Fruit fly (Drosophila melanogaster) whole organism, prepupa: Measurements from ENCODE around the gene CG32040.

Experiments
- Blimp-1 ChIP-seq: fragments of 200-800 bp; sonication (Bioruptor generic); optimal IDR thresholded peaks from 3 replicates; lab custom pipeline; 2017; ENCODE audit warnings: missing biosample characterization, missing genetic modification characterization, mild to moderate bottlenecking, moderate library complexity, missing genetic modification reagents
- CG11762 ChIP-seq: fragments of 200-800 bp; sonication (Bioruptor generic); optimal IDR thresholded peaks from 3 replicates; lab custom pipeline; 2016; ENCODE audit warnings: missing biosample characterization, missing genetic modification characterization; ENCODE audit not compliant: insufficient read depth
- CG11902 ChIP-seq: fragments of 200-800 bp; sonication (Bioruptor generic); optimal IDR thresholded peaks from 3 replicates; lab custom pipeline; 2016; ENCODE audit warnings: missing biosample characterization, missing genetic modification characterization
- CG1621 ChIP-seq: fragments of 200-800 bp; sonication (Bioruptor generic); optimal IDR thresholded peaks from 3 replicates; lab custom pipeline; 2018; ENCODE audit warnings: missing biosample characterization, mild to moderate bottlenecking, missing genetic modification characterization
- CG16779 ChIP-seq: fragments of 200-800 bp; sonication (Bioruptor generic); optimal IDR thresholded peaks from 3 replicates; lab custom pipeline; 2017; ENCODE audit warnings: missing biosample characterization, mild to moderate bottlenecking, missing genetic modification characterization
- CG3032 ChIP-seq: fragments of 200-800 bp; optimal IDR thresholded peaks from 2 replicates; lab custom pipeline; 2019; ENCODE audit warnings: missing biosample characterization, mild to moderate bottlenecking, missing genetic modification characterization, moderate library complexity
- CG31627 ChIP-seq: fragments of 200-800 bp; sonication (Bioruptor generic); optimal IDR thresholded peaks from 3 replicates; lab custom pipeline; 2016; ENCODE audit warnings: missing biosample characterization, missing genetic modification characterization
- CG32006 ChIP-seq: fragments of 200-800 bp; sonication (Bioruptor generic); optimal IDR thresholded peaks from 3 replicates; lab custom pipeline; 2017; ENCODE audit warnings: missing biosample characterization, mild to moderate bottlenecking, missing genetic modification characterization
- CG34406 ChIP-seq: fragments of 200-800 bp; sonication (Bioruptor generic); optimal IDR thresholded peaks from 3 replicates; lab custom pipeline; 2016; ENCODE audit warnings: missing biosample characterization, missing genetic modification characterization
- CG3919 ChIP-seq: fragments of 200-800 bp; sonication (Bioruptor generic); optimal IDR thresholded peaks from 3 replicates; lab custom pipeline; 2016; ENCODE audit warnings: missing biosample characterization, missing genetic modification characterization
- CG4318 ChIP-seq: fragments of 200-800 bp; sonication (Bioruptor generic); optimal IDR thresholded peaks from 3 replicates; lab custom pipeline; 2017; ENCODE audit warnings: missing biosample characterization, mild to moderate bottlenecking, missing genetic modification characterization
- CG6163 ChIP-seq: fragments of 200-800 bp; sonication (Bioruptor generic); IDR thresholded peaks from 3 replicates; pipeline ENCODE4 v1.3.6; 2022; ENCODE audit warnings: missing biosample characterization, missing genetic modification characterization
- CG6276 ChIP-seq: fragments of 200-800 bp; sonication (Bioruptor generic); optimal IDR thresholded peaks from 2 replicates; lab custom pipeline; 2017; ENCODE audit warnings: missing biosample characterization, mild to moderate bottlenecking, missing genetic modification characterization
- CG6792 ChIP-seq: fragments of 200-800 bp; sonication (Bioruptor generic); optimal IDR thresholded peaks from 3 replicates; lab custom pipeline; 2016; ENCODE audit warnings: missing biosample characterization, missing genetic modification characterization
- CG6808 ChIP-seq: fragments of 200-800 bp; sonication (Bioruptor generic); optimal IDR thresholded peaks from 3 replicates; lab custom pipeline; 2017; ENCODE audit warnings: missing biosample characterization, missing genetic modification characterization, mild to moderate bottlenecking, moderate library complexity, missing genetic modification reagents
- CG6854 ChIP-seq: fragments of 200-800 bp; sonication (Bioruptor generic); optimal IDR thresholded peaks from 2 replicates; lab custom pipeline; 2017; ENCODE audit warnings: missing biosample characterization, mild to moderate bottlenecking, missing genetic modification characterization
- CG8119 ChIP-seq: fragments of 200-800 bp; sonication (Bioruptor generic); IDR thresholded peaks from 3 replicates; pipeline ENCODE4 v1.3.6; 2022; ENCODE audit warnings: missing biosample characterization, missing genetic modification characterization
- CG8319 ChIP-seq: fragments of 200-800 bp; sonication (Bioruptor generic); optimal IDR thresholded peaks from 3 replicates; lab custom pipeline; 2016; ENCODE audit warnings: missing biosample characterization, missing genetic modification characterization
- CG9139 ChIP-seq: fragments of 200-800 bp; sonication (Bioruptor generic); optimal IDR thresholded peaks from 3 replicates; lab custom pipeline; 2017; ENCODE audit warnings: missing biosample characterization, mild to moderate bottlenecking, missing genetic modification characterization
- Eip75B ChIP-seq: fragments of 200-800 bp; sonication (Bioruptor generic); optimal IDR thresholded peaks from 3 replicates; lab custom pipeline; 2016; ENCODE audit warnings: missing biosample characterization, missing genetic modification characterization
- Eip78C ChIP-seq: fragments of 200-800 bp; sonication (Bioruptor generic); peaks from one replicate; lab custom pipeline; 2016; ENCODE audit warnings: missing biosample characterization, missing genetic modification characterization
- Eip93F ChIP-seq: fragments of 200-800 bp; sonication (Bioruptor generic); optimal IDR thresholded peaks from 2 replicates; lab custom pipeline; 2016; ENCODE audit warnings: missing biosample characterization, mild to moderate bottlenecking, missing genetic modification characterization
- Ets21C ChIP-seq: fragments of 200-800 bp; sonication (Bioruptor generic); optimal IDR thresholded peaks from 3 replicates; lab custom pipeline; 2016; ENCODE audit warnings: missing biosample characterization, missing genetic modification characterization
- Gug ChIP-seq: fragments of 200-800 bp; sonication (Bioruptor generic); IDR thresholded peaks from 2 replicates; pipeline ENCODE4 v1.3.6; 2022; ENCODE audit warnings: missing biosample characterization, missing genetic modification characterization
- Hr4 ChIP-seq: fragments of 200-800 bp; sonication (Bioruptor generic); optimal IDR thresholded peaks from 3 replicates; lab custom pipeline; 2016; ENCODE audit warnings: missing biosample characterization, missing genetic modification characterization
- Lpt ChIP-seq: fragments of 200-800 bp; sonication (Bioruptor generic); optimal IDR thresholded peaks from 3 replicates; lab custom pipeline; 2016; ENCODE audit warnings: missing biosample characterization, missing genetic modification characterization
- Met ChIP-seq: fragments of 200-800 bp; sonication (Bioruptor generic); optimal IDR thresholded peaks from 3 replicates; lab custom pipeline; 2016; ENCODE audit warnings: missing biosample characterization, missing genetic modification characterization
- OdsH ChIP-seq: fragments of 200-800 bp; sonication (Bioruptor generic); optimal IDR thresholded peaks from 3 replicates; lab custom pipeline; 2016; ENCODE audit warnings: missing biosample characterization, missing genetic modification characterization
- Smox ChIP-seq: fragments of 200-800 bp; sonication (Bioruptor generic); optimal IDR thresholded peaks from 3 replicates; lab custom pipeline; 2016; ENCODE audit warnings: missing biosample characterization, missing genetic modification characterization
- Sox14 ChIP-seq: fragments of 200-800 bp; sonication (Bioruptor generic); optimal IDR thresholded peaks from 3 replicates; lab custom pipeline; 2016; ENCODE audit warnings: missing biosample characterization, missing genetic modification characterization
- Sox15 ChIP-seq: fragments of 200-800 bp; sonication (Bioruptor generic); optimal IDR thresholded peaks from 3 replicates; lab custom pipeline; 2016; ENCODE audit warnings: missing biosample characterization, missing genetic modification characterization
- achi ChIP-seq: fragments of 200-800 bp; sonication (Bioruptor generic); optimal IDR thresholded peaks from 3 replicates; lab custom pipeline; 2016; ENCODE audit warnings: missing biosample characterization, missing genetic modification characterization
- acj6 ChIP-seq: fragments of 200-800 bp; sonication (Bioruptor generic); optimal IDR thresholded peaks from 3 replicates; lab custom pipeline; 2016; ENCODE audit warnings: missing biosample characterization, missing genetic modification characterization
- dac ChIP-seq: fragments of 200-800 bp; sonication (Bioruptor generic); optimal IDR thresholded peaks from 2 replicates; lab custom pipeline; 2017; ENCODE audit warnings: missing biosample characterization, mild to moderate bottlenecking, missing genetic modification characterization
- dsx ChIP-seq: fragments of 200-800 bp; optimal IDR thresholded peaks from 3 replicates; lab custom pipeline; 2019; ENCODE audit warnings: missing biosample characterization, mild to moderate bottlenecking, missing genetic modification characterization, moderate library complexity; ENCODE audit not compliant: poor library complexity, severe bottlenecking
- eg ChIP-seq: fragments of 200-800 bp; sonication (Bioruptor generic); IDR thresholded peaks from 3 replicates; pipeline ENCODE4 v1.3.6; 2022; ENCODE audit warnings: missing biosample characterization, missing genetic modification characterization
- esn ChIP-seq: fragments of 200-800 bp; sonication (Bioruptor generic); optimal IDR thresholded peaks from 2 replicates; lab custom pipeline; 2016; ENCODE audit warnings: missing biosample characterization, mild to moderate bottlenecking, missing genetic modification characterization, moderate library complexity
- fd59A ChIP-seq: fragments of 200-800 bp; sonication (Bioruptor generic); optimal IDR thresholded peaks from 2 replicates; lab custom pipeline; 2017; ENCODE audit warnings: missing biosample characterization, mild to moderate bottlenecking, missing genetic modification characterization, missing genetic modification reagents
- fd85E ChIP-seq: fragments of 200-800 bp; sonication (Bioruptor generic); optimal IDR thresholded peaks from 3 replicates; lab custom pipeline; 2016; ENCODE audit warnings: missing biosample characterization, missing genetic modification characterization
- fkh ChIP-seq: fragments of 200-800 bp; sonication (Bioruptor generic); optimal IDR thresholded peaks from 3 replicates; lab custom pipeline; 2017; ENCODE audit warnings: missing biosample characterization, mild to moderate bottlenecking, missing genetic modification characterization, moderate library complexity
- lz ChIP-seq: fragments of 200-800 bp; sonication (Bioruptor generic); optimal IDR thresholded peaks from 3 replicates; lab custom pipeline; 2016; ENCODE audit warnings: missing biosample characterization, missing genetic modification characterization
- pdm3 ChIP-seq: fragments of 200-800 bp; sonication (Bioruptor generic); optimal IDR thresholded peaks from 3 replicates; lab custom pipeline; 2016; ENCODE audit warnings: missing biosample characterization, missing genetic modification characterization
- salr ChIP-seq, 2 experiments: fragments of 200-800 bp; sonication (Bioruptor generic); optimal IDR thresholded peaks; 3 replicates each; lab custom pipeline; 2016 to 2018; ENCODE audit warnings: missing biosample characterization in 2 of 2, missing genetic modification characterization in 2 of 2, mild to moderate bottlenecking in 1 of 2
- spab ChIP-seq: fragments of 200-800 bp; sonication (Bioruptor generic); optimal IDR thresholded peaks from 2 replicates; lab custom pipeline; 2017; ENCODE audit warnings: missing biosample characterization, mild to moderate bottlenecking, missing genetic modification characterization, missing genetic modification reagents
- ss ChIP-seq, 2 experiments: fragments of 200-800 bp; sonication (Bioruptor generic); optimal IDR thresholded peaks; 2 replicates in 1 of 2; 3 replicates in 1 of 2; lab custom pipeline; 2017 to 2018; ENCODE audit warnings: mild to moderate bottlenecking in 2 of 2, missing biosample characterization in 2 of 2, missing genetic modification characterization in 2 of 2, moderate library complexity in 1 of 2
- topi ChIP-seq: fragments of 200-800 bp; sonication (Bioruptor generic); optimal IDR thresholded peaks from 3 replicates; lab custom pipeline; 2016; ENCODE audit warnings: missing biosample characterization, missing genetic modification characterization
- vri ChIP-seq: fragments of 200-800 bp; sonication (Bioruptor generic); optimal IDR thresholded peaks from 3 replicates; lab custom pipeline; 2016; ENCODE audit warnings: missing biosample characterization, mild to moderate bottlenecking, missing genetic modification characterization

The CG32040 gene

dm6 chr3L:9366850-9367430, 13.1 kb downstream of the CG32040 start, which contains the start of the genes Klp67A and CG4452 (continued):
- no peak for TF ChIP-seq CG4318 (GFP tag; lab: Kevin White, UChicago)
- no peak for TF ChIP-seq fd85E
- peak; percentile 11 for TF ChIP-seq fkh (GFP tag; lab: Kevin White, UChicago)
- peak; percentile 2 for TF ChIP-seq achi
- no peak for TF ChIP-seq CG6792
- TF ChIP-seq CG34406 (GFP tag; lab: Kevin White, UChicago) = no peak
- TF ChIP-seq Smox = no peak
- TF ChIP-seq CG11762 (GFP tag; lab: Kevin White, UChicago) = no peak
- TF ChIP-seq Gug (GFP tag; lab: Robert Waterston, UW) = no peak
- TF ChIP-seq topi = no peak
- no peak for TF ChIP-seq Met
- TF ChIP-seq Ets21C = no peak
- no peak for TF ChIP-seq vri (GFP tag; lab: Kevin White, UChicago)
- TF ChIP-seq CG6854 (GFP tag; lab: Kevin White, UChicago) = no peak
- peak; percentile 30 for TF ChIP-seq Eip93F
- TF ChIP-seq OdsH (GFP tag; lab: Kevin White, UChicago) = no peak
- no peak for TF ChIP-seq ss (GFP tag; optimal IDR thresholded peaks at IDR 0.05; lab: Kevin White, UChicago)
- TF ChIP-seq CG16779 (tag; lab: Kevin White, UChicago) = no peak
- no peak for TF ChIP-seq CG9139
- no peak for TF ChIP-seq Sox14 (GFP tag; lab: Kevin White, UChicago)
- TF ChIP-seq CG8119 (GFP tag; lab: Robert Waterston, UW) = no peak
- no peak for TF ChIP-seq CG6276 (GFP tag; lab: Kevin White, UChicago)
- no peak for TF ChIP-seq dac (GFP tag; lab: Kevin White, UChicago)

dm6 chr3L:9367431-9367867, 13.6 kb downstream of the CG32040 start:
- no peak for TF ChIP-seq Lpt (GFP tag; lab: Kevin White, UChicago)
- TF ChIP-seq CG4318 (GFP tag; lab: Kevin White, UChicago) = no peak
- no peak for TF ChIP-seq acj6 (GFP tag; lab: Kevin White, UChicago)
- TF ChIP-seq dsx = peak; percentile 41
- TF ChIP-seq CG3032 (tag; lab: Kevin White, UChicago) = peak; percentile 8
- no peak for TF ChIP-seq lz (GFP tag; lab: Kevin White, UChicago)
- no peak for TF ChIP-seq CG11902
- TF ChIP-seq Sox15 (GFP tag; lab: Kevin White, UChicago) = no peak
- TF ChIP-seq CG3919 (GFP tag; lab: Kevin White, UChicago) = no peak
- TF ChIP-seq Eip75B (GFP tag; lab: Kevin White, UChicago) = no peak
- peak; percentile 81 for TF ChIP-seq eg (GFP tag; lab: Robert Waterston, UW)
- TF ChIP-seq Hr4 = no peak
- TF ChIP-seq Eip93F = no peak
- no peak for TF ChIP-seq Smox
- TF ChIP-seq fd85E = no peak
- peak; percentile 88 for TF ChIP-seq CG6276 (GFP tag; lab: Kevin White, UChicago)
- no peak for TF ChIP-seq fd59A (GFP tag; lab: Kevin White, UChicago)
- peak; percentile 27 for TF ChIP-seq Eip78C (GFP tag; lab: Kevin White, UChicago)
- no peak for TF ChIP-seq Met
- TF ChIP-seq CG6163 (GFP tag; lab: Robert Waterston, UW) = peak; percentile 59; the same call in 1 of the 3 replicates
- no peak for TF ChIP-seq esn (GFP tag; lab: Kevin White, UChicago)
- TF ChIP-seq Blimp-1 (GFP tag; lab: Kevin White, UChicago) = no peak
- TF ChIP-seq Sox14 (GFP tag; lab: Kevin White, UChicago) = peak; percentile 30
- no peak for TF ChIP-seq OdsH (GFP tag; lab: Kevin White, UChicago)
- TF ChIP-seq CG9139 = peak; percentile 84
- TF ChIP-seq pdm3 (GFP tag; lab: Kevin White, UChicago) = no peak
- peak; percentile 59 for TF ChIP-seq spab (GFP tag; lab: Kevin White, UChicago)
- no peak for TF ChIP-seq Gug (GFP tag; lab: Robert Waterston, UW)
- no peak for TF ChIP-seq CG6792
- peak; percentile 77 for TF ChIP-seq CG6808 (GFP tag; lab: Kevin White, UChicago)
- TF ChIP-seq CG31627 = no peak
- no peak for TF ChIP-seq CG8319 (GFP tag; lab: Kevin White, UChicago)
- TF ChIP-seq fkh (GFP tag; lab: Kevin White, UChicago) = no peak
- TF ChIP-seq CG32006 = no peak
- no peak for TF ChIP-seq Ets21C
- TF ChIP-seq salr (GFP tag; optimal IDR thresholded peaks at IDR 0.05; lab: Kevin White, UChicago) = no peak
- TF ChIP-seq CG6854 (GFP tag; lab: Kevin White, UChicago) = peak; percentile 54
- peak; percentile 26 for TF ChIP-seq dac (GFP tag; lab: Kevin White, UChicago)
- TF ChIP-seq vri (GFP tag; lab: Kevin White, UChicago) = no peak
- peak; percentile 41 for TF ChIP-seq CG1621 (tag; lab: Kevin White, UChicago)
- peak; percentile 72; the same call in 2 of the 3 replicates for TF ChIP-seq CG8119 (GFP tag; lab: Robert Waterston, UW)
